Fruit fly (Drosophila melanogaster) whole organism, embryonic: ENCODE data around the gene Ctr1A.

ENCODE experiments used
- Aef1 ChIP-seq: fragments of 200-800 bp; sonication (Bioruptor generic); IDR thresholded peaks from 3 replicates; pipeline ENCODE4 v1.3.6; 2022; ENCODE audit warnings: missing biosample characterization, missing genetic modification characterization
- Max ChIP-seq: fragments of 200-800 bp; sonication (Bioruptor generic); optimal IDR thresholded peaks from 2 replicates; lab custom pipeline; 2016; ENCODE audit warnings: missing biosample characterization, mild to moderate bottlenecking, missing genetic modification characterization
- kay ChIP-seq: fragments of 200-800 bp; sonication (Bioruptor generic); optimal IDR thresholded peaks from 2 replicates; lab custom pipeline; 2016; ENCODE audit warnings: missing biosample characterization, missing genetic modification characterization

DNA sequence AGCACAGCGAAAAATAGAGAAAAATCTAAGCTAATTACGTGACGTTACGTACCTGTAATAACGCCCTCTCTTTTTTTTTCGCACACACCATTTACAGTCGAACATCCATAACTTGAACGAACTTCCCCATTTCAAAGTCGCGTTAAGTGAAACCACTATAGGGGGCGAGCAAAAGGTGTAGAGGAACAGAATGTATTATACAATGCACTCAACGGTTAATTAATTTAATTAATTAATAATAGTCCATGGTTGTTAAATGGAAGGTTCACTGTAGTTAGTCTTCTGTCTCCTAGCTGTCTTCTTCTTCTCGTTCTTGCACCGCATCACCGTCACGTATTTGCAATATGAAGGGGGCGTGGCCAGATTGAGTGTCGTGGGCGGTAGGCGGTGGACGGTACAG, 19.8 kb upstream of the Ctr1A start:
- TF ChIP-seq Max (GFP tag; lab: Kevin White, UChicago) (no peak), kay (GFP tag; lab: Kevin White, UChicago) (no peak), Aef1 (GFP tag; lab: Robert Waterston, UW) (no peak)
